Worm (Caenorhabditis elegans) whole organism, L4 larva: Measurements from ENCODE around the gene egl-13.

Experiments used
- F26F4.8 ChIP-seq: fragments of 200-800 bp; sonication (Bioruptor generic); conservative IDR thresholded peaks from 2 replicates; pipeline ENCODE4 v1.3.6; 2022; ENCODE audit warnings: missing genetic modification characterization, missing compliant biosample characterization
- F37D6.2 ChIP-seq: sonication (generic microtip); optimal IDR thresholded peaks from 2 replicates; lab custom pipeline; 2016; ENCODE audit warnings: mild to moderate bottlenecking, missing genetic modification characterization, missing compliant biosample characterization
- F44E2.7 ChIP-seq: fragments of 200-800 bp; sonication (Bioruptor generic); IDR thresholded peaks from 2 replicates; pipeline ENCODE4 v2.1.2; 2022; ENCODE audit warnings: missing genetic modification characterization, missing compliant biosample characterization
- R02D3.7 ChIP-seq: fragments of 150-350 bp; sonication (generic microtip); optimal IDR thresholded peaks from 3 replicates; lab custom pipeline; 2014; ENCODE audit warnings: missing biosample characterization, missing genetic modification characterization
- Y5F2A.4 ChIP-seq: fragments of 200-800 bp; sonication (Bioruptor generic); optimal IDR thresholded peaks from 2 replicates; lab custom pipeline; 2018; ENCODE audit warnings: mild to moderate bottlenecking, missing genetic modification characterization, missing compliant biosample characterization
- Y75B8A.6 ChIP-seq: fragments of 200-800 bp; sonication (Bioruptor generic); IDR thresholded peaks from 2 replicates; pipeline ENCODE4 v1.3.6; 2022; ENCODE audit warnings: missing genetic modification reagents, missing genetic modification characterization, missing compliant biosample characterization
- ZK546.5 ChIP-seq, 2 experiments: sonication (generic microtip); optimal IDR thresholded peaks; 2 replicates each; lab custom pipeline; 2017; ENCODE audit warnings: missing biosample characterization in 2 of 2, missing genetic modification characterization in 2 of 2
- aha-1 ChIP-seq: fragments of 150-350 bp; peaks from one replicate; lab custom pipeline; 2014; ENCODE audit warnings: missing biosample characterization, missing genetic modification characterization
- aly-2 ChIP-seq: sonication (generic microtip); optimal IDR thresholded peaks from 2 replicates; lab custom pipeline; 2018; ENCODE audit warnings: missing biosample characterization, missing genetic modification characterization
- ama-1 ChIP-seq: fragments of 150-350 bp; optimal IDR thresholded peaks from 2 replicates; lab custom pipeline; 2014; ENCODE audit warnings: inconsistent platforms, mixed read lengths
- ceh-20 ChIP-seq: fragments of 200-800 bp; sonication (Bioruptor generic); IDR thresholded peaks from 2 replicates; pipeline ENCODE4 v1.3.6; 2022; ENCODE audit warnings: missing genetic modification reagents, missing genetic modification characterization, missing compliant biosample characterization
- ceh-28 ChIP-seq: fragments of 150-350 bp; optimal IDR thresholded peaks from 2 replicates; lab custom pipeline; 2014; ENCODE audit warnings: missing biosample characterization, missing genetic modification reagents, missing genetic modification characterization
- ceh-44 ChIP-seq: fragments of 200-800 bp; sonication (Bioruptor generic); IDR thresholded peaks from 2 replicates; pipeline ENCODE4 v1.3.6; 2022; ENCODE audit warnings: missing genetic modification reagents, missing genetic modification characterization, missing compliant biosample characterization
- ceh-62 ChIP-seq: sonication (generic microtip); optimal IDR thresholded peaks from 2 replicates; lab custom pipeline; 2017; ENCODE audit warnings: missing biosample characterization, missing genetic modification characterization
- ces-1 ChIP-seq: fragments of 150-350 bp; sonication (generic microtip); optimal IDR thresholded peaks from 4 replicates; lab custom pipeline; 2014; ENCODE audit warnings: missing biosample characterization, missing genetic modification reagents, missing genetic modification characterization
- ctbp-1 ChIP-seq: fragments of 200-800 bp; sonication (Bioruptor generic); IDR thresholded peaks from 2 replicates; pipeline ENCODE4 v1.3.6; 2022; ENCODE audit warnings: missing genetic modification reagents, missing genetic modification characterization, missing compliant biosample characterization
- daf-19 ChIP-seq: fragments of 200-800 bp; sonication (Bioruptor generic); conservative IDR thresholded peaks from 2 replicates; pipeline ENCODE4 v1.3.6; 2022; ENCODE audit warnings: missing genetic modification characterization, missing compliant biosample characterization
- daf-8 ChIP-seq: fragments of 200-800 bp; sonication (Bioruptor generic); IDR thresholded peaks from 2 replicates; pipeline ENCODE4 v1.3.6; 2022; ENCODE audit warnings: missing genetic modification characterization, missing compliant biosample characterization
- dmd-9 ChIP-seq: fragments of 200-800 bp; sonication (Bioruptor generic); IDR thresholded peaks from 2 replicates; pipeline ENCODE4 v1.3.6; 2022; ENCODE audit warnings: missing genetic modification reagents, missing genetic modification characterization, missing compliant biosample characterization
- dpl-1 ChIP-seq: fragments of 150-350 bp; optimal IDR thresholded peaks from 2 replicates; lab custom pipeline; 2014; ENCODE audit warnings: missing biosample characterization, missing genetic modification reagents, missing genetic modification characterization
- duxl-1 ChIP-seq: sonication (generic microtip); optimal IDR thresholded peaks from 2 replicates; lab custom pipeline; 2016; ENCODE audit warnings: mild to moderate bottlenecking, missing genetic modification characterization, moderate library complexity, missing compliant biosample characterization; ENCODE audit not compliant: poor library complexity
- gei-8 ChIP-seq: fragments of 200-800 bp; sonication (Bioruptor generic); optimal IDR thresholded peaks from 2 replicates; lab custom pipeline; 2018; ENCODE audit warnings: mild to moderate bottlenecking, missing genetic modification characterization, missing compliant biosample characterization
- hlh-11 ChIP-seq: fragments of 200-800 bp; sonication (Bioruptor generic); optimal IDR thresholded peaks from 2 replicates; lab custom pipeline; 2018; ENCODE audit warnings: mild to moderate bottlenecking, missing genetic modification characterization, missing compliant biosample characterization
- jun-1 ChIP-seq: fragments of 150-350 bp; optimal IDR thresholded peaks from 2 replicates; lab custom pipeline; 2014; ENCODE audit warnings: missing biosample characterization, missing genetic modification reagents, missing genetic modification characterization
- lim-7 ChIP-seq: fragments of 200-800 bp; sonication (Bioruptor generic); IDR thresholded peaks from 2 replicates; pipeline ENCODE4 v1.3.6; 2022; ENCODE audit warnings: missing genetic modification characterization, missing compliant biosample characterization
- lin-15B ChIP-seq: fragments of 150-350 bp; sonication (generic microtip); optimal IDR thresholded peaks from 3 replicates; lab custom pipeline; 2014; ENCODE audit warnings: missing biosample characterization, missing genetic modification characterization
- lin-29 ChIP-seq: fragments of 200-800 bp; sonication (Bioruptor generic); IDR thresholded peaks from 2 replicates; pipeline ENCODE4 v1.3.6; 2022; ENCODE audit warnings: missing genetic modification reagents, missing genetic modification characterization, missing compliant biosample characterization
- lin-38 ChIP-seq: fragments of 200-800 bp; sonication (Bioruptor generic); IDR thresholded peaks from 2 replicates; pipeline ENCODE4 v1.3.6; 2022; ENCODE audit warnings: missing genetic modification reagents, missing genetic modification characterization, missing compliant biosample characterization
- lir-3 ChIP-seq: sonication (generic microtip); optimal IDR thresholded peaks from 2 replicates; lab custom pipeline; 2016; ENCODE audit warnings: mild to moderate bottlenecking, missing genetic modification characterization, missing compliant biosample characterization
- madf-9 ChIP-seq: fragments of 200-800 bp; sonication (Bioruptor generic); conservative IDR thresholded peaks from 2 replicates; pipeline ENCODE4 v1.3.6; 2022; ENCODE audit warnings: missing genetic modification reagents, missing genetic modification characterization, missing compliant biosample characterization
- mdt-29 ChIP-seq: fragments of 200-800 bp; sonication (Bioruptor generic); IDR thresholded peaks from 2 replicates; pipeline ENCODE4 v1.3.6; 2022; ENCODE audit warnings: missing genetic modification reagents, missing genetic modification characterization, missing compliant biosample characterization
- mep-1 ChIP-seq: fragments of 150-350 bp; sonication (generic microtip); optimal IDR thresholded peaks from 3 replicates; lab custom pipeline; 2014; ENCODE audit warnings: missing biosample characterization, missing genetic modification characterization
- mxl-2 ChIP-seq: fragments of 200-800 bp; sonication (Bioruptor generic); conservative IDR thresholded peaks from 2 replicates; pipeline ENCODE4 v1.3.6; 2022; ENCODE audit warnings: missing genetic modification reagents, missing genetic modification characterization, missing compliant biosample characterization
- mxl-3 ChIP-seq: fragments of 200-800 bp; sonication (Bioruptor generic); optimal IDR thresholded peaks from 2 replicates; lab custom pipeline; 2018; ENCODE audit warnings: mild to moderate bottlenecking, missing genetic modification characterization, missing compliant biosample characterization
- nhr-102 ChIP-seq: sonication (generic microtip); optimal IDR thresholded peaks from 2 replicates; lab custom pipeline; 2016; ENCODE audit warnings: mild to moderate bottlenecking, missing genetic modification characterization, moderate library complexity, missing compliant biosample characterization
- nhr-237 ChIP-seq: sonication (generic microtip); optimal IDR thresholded peaks from 2 replicates; lab custom pipeline; 2017; ENCODE audit warnings: missing biosample characterization, missing genetic modification characterization
- nhr-25 ChIP-seq: sonication (generic microtip); optimal IDR thresholded peaks from 2 replicates; lab custom pipeline; 2017; ENCODE audit warnings: missing genetic modification characterization, mild to moderate bottlenecking, missing compliant biosample characterization, antibody characterized with exemption, moderate library complexity, borderline replicate concordance; ENCODE audit not compliant: insufficient read depth
- nhr-42 ChIP-seq: fragments of 200-800 bp; sonication (Bioruptor generic); IDR thresholded peaks from 2 replicates; pipeline ENCODE4 v1.3.6; 2022; ENCODE audit warnings: missing genetic modification characterization, missing compliant biosample characterization
- nhr-76 ChIP-seq: fragments of 150-350 bp; optimal IDR thresholded peaks from 2 replicates; lab custom pipeline; 2014; ENCODE audit warnings: missing biosample characterization, missing genetic modification characterization
- php-3 ChIP-seq: fragments of 200-800 bp; sonication (Bioruptor generic); IDR thresholded peaks from 2 replicates; pipeline ENCODE4 v1.3.6; 2022; ENCODE audit warnings: missing genetic modification reagents, missing genetic modification characterization, missing compliant biosample characterization
- pqm-1 ChIP-seq: sonication (generic microtip); optimal IDR thresholded peaks from 2 replicates; lab custom pipeline; 2017; ENCODE audit warnings: missing biosample characterization, missing genetic modification characterization
- rbr-2 ChIP-seq: sonication (generic microtip); optimal IDR thresholded peaks from 2 replicates; lab custom pipeline; 2016; ENCODE audit warnings: missing genotype, missing genetic modification characterization, missing compliant biosample characterization
- saeg-2 ChIP-seq: fragments of 200-800 bp; sonication (Bioruptor generic); IDR thresholded peaks from 2 replicates; pipeline ENCODE4 v1.3.6; 2022; ENCODE audit warnings: missing genetic modification reagents, missing genetic modification characterization, missing compliant biosample characterization
- sdz-12 ChIP-seq: fragments of 200-800 bp; sonication (Bioruptor generic); optimal IDR thresholded peaks from 2 replicates; lab custom pipeline; 2018; ENCODE audit warnings: mild to moderate bottlenecking, missing genetic modification characterization, missing compliant biosample characterization
- set-16 ChIP-seq: fragments of 200-800 bp; sonication (Bioruptor generic); IDR thresholded peaks from 2 replicates; pipeline ENCODE4 v1.3.6; 2022; ENCODE audit warnings: missing genetic modification reagents, missing genetic modification characterization, missing compliant biosample characterization
- snpc-1.2 ChIP-seq: fragments of 200-800 bp; sonication (Bioruptor generic); IDR thresholded peaks from 2 replicates; pipeline ENCODE4 v1.3.6; 2022; ENCODE audit warnings: missing genetic modification reagents, missing genetic modification characterization, missing compliant biosample characterization
- spr-3 ChIP-seq: fragments of 200-800 bp; sonication (Bioruptor generic); optimal IDR thresholded peaks from 2 replicates; lab custom pipeline; 2018; ENCODE audit warnings: mild to moderate bottlenecking, missing genetic modification characterization, missing compliant biosample characterization
- unc-62 ChIP-seq, 3 experiments: fragments of 150-350 bp in 1 of 3; sonication (generic microtip); optimal IDR thresholded peaks in 2 of 3; peaks in 1 of 3; 1 replicate in 1 of 3; 2 replicates in 2 of 3; lab custom pipeline; 2014 to 2017; ENCODE audit warnings: missing biosample characterization in 3 of 3, missing genetic modification characterization in 3 of 3, missing genetic modification reagents in 3 of 3, missing genotype in 1 of 3
- zfp-2 ChIP-seq: sonication (generic microtip); optimal IDR thresholded peaks from 2 replicates; lab custom pipeline; 2016; ENCODE audit warnings: mild to moderate bottlenecking, missing genetic modification characterization, missing compliant biosample characterization
- zfp-3 ChIP-seq: fragments of 200-800 bp; sonication (Bioruptor generic); conservative IDR thresholded peaks from 2 replicates; pipeline ENCODE4 v1.3.6; 2022; ENCODE audit warnings: missing genetic modification reagents, missing genetic modification characterization, missing compliant biosample characterization
- zip-11 ChIP-seq: fragments of 200-800 bp; sonication (Bioruptor generic); IDR thresholded peaks from 2 replicates; pipeline ENCODE4 v1.3.6; 2022; ENCODE audit warnings: missing genetic modification characterization, missing compliant biosample characterization

Gene egl-13

DNA sequence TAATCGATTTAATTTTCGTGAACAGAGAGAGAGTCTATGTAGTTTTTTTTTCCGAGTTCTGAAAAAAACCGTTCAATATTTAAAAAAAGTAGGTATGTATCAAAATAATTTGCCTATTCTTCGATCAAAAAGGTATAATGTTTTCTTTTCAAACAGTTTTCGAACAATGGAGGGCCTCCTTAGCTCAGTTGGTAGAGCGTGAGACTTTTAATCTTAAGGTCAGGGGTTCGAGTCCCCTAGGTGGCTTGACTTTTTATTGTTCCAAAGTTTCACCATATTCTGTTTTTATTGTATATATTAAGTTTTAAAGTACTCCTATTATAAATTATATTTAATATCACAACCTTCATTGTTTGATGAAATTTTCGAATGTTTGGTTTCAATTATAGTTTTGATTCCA, 49.8 kb downstream of the egl-13 start (continued):
- TF ChIP-seq jun-1 (tag; lab: Kevin White, UChicago) (no peak), ceh-20 (peak; percentile 67; the same call in 1 of the 2 replicates), hlh-11 (peak; percentile 2), set-16 (GFP tag; lab: Robert Waterston, UW) (no peak), daf-8 (GFP tag; lab: Robert Waterston, UW) (no peak), dmd-9 (GFP tag; lab: Robert Waterston, UW) (0 out of 2 replicates have a peak, but pooled peaks have one; percentile 19), lin-29 (GFP tag; lab: Robert Waterston, UW) (no peak), ces-1 (no peak), R02D3.7 (tag; lab: Kevin White, UChicago) (no peak), mxl-3 (GFP tag; lab: Kevin White, UChicago) (no peak), dpl-1 (no peak), F44E2.7 (GFP tag; lab: Robert Waterston, UW) (peak; percentile 86; the same call in 1 of the 2 replicates), ama-1 (lab: Kevin White, UChicago) (no peak), nhr-25 (tag; lab: Kevin White, UChicago) (no peak), Y75B8A.6 (peak; percentile 69; the same call in 1 of the 2 replicates), nhr-42 (peak; percentile 39; the same call in 1 of the 2 replicates), zfp-2 (tag; lab: Kevin White, UChicago) (no peak), daf-19 (GFP tag; lab: Robert Waterston, UW) (peak; percentile 83), madf-9 (GFP tag; lab: Robert Waterston, UW) (peak; percentile 57), lin-15B (tag; lab: Kevin White, UChicago) (no peak), nhr-102 (tag; lab: Kevin White, UChicago) (peak; percentile 44), nhr-76 (no peak), F26F4.8 (GFP tag; lab: Robert Waterston, UW) (peak; percentile 93), nhr-237 (no peak), unc-62 (GFP tag; optimal IDR thresholded peaks at IDR 0.05 in 1 of 2; lab: Kevin White, UChicago) (no peak), unc-62 (tag; optimal IDR thresholded peaks at IDR 0.05; lab: Kevin White, UChicago) (no peak), mep-1 (peak; percentile 61), gei-8 (GFP tag; lab: Kevin White, UChicago) (no peak), lim-7 (GFP tag; lab: Robert Waterston, UW) (peak; percentile 97), saeg-2 (GFP tag; lab: Robert Waterston, UW) (no peak), zfp-3 (no peak; the same call in 1 of the 2 replicates), ceh-62 (tag; lab: Kevin White, UChicago) (no peak), F37D6.2 (tag; lab: Kevin White, UChicago) (no peak), aha-1 (tag; lab: Kevin White, UChicago) (peak; percentile 34), aly-2 (tag; lab: Kevin White, UChicago) (no peak), lin-38 (GFP tag; lab: Robert Waterston, UW) (peak; percentile 77), spr-3 (peak; percentile 46), rbr-2 (tag; lab: Kevin White, UChicago) (no peak), Y5F2A.4 (GFP tag; lab: Kevin White, UChicago) (peak; percentile 14), ceh-44 (GFP tag; lab: Robert Waterston, UW) (peak; percentile 67; the same call in 1 of the 2 replicates), php-3 (peak; percentile 54; the same call in 1 of the 2 replicates), mdt-29 (GFP tag; lab: Robert Waterston, UW) (peak; percentile 43; the same call in 1 of the 2 replicates), mxl-2 (GFP tag; lab: Robert Waterston, UW) (0 out of 2 replicates have a peak, but pooled peaks have one; percentile 39), zip-11 (GFP tag; lab: Robert Waterston, UW) (peak; percentile 52; the same call in 1 of the 2 replicates), sdz-12 (GFP tag; lab: Kevin White, UChicago) (peak; percentile 12), lir-3 (tag; lab: Kevin White, UChicago) (peak; percentile 72), duxl-1 (peak; percentile 56), snpc-1.2 (GFP tag; lab: Robert Waterston, UW) (peak; percentile 87), ZK546.5 (tag; optimal IDR thresholded peaks at IDR 0.05; lab: Kevin White, UChicago) (no peak), ctbp-1 (GFP tag; lab: Robert Waterston, UW) (peak; percentile 27; the same call in 1 of the 2 replicates), ceh-28 (no peak), pqm-1 (tag; lab: Kevin White, UChicago) (peak; percentile 34)
